Fruit fly (Drosophila melanogaster): ENCODE data around the gene CG43084.

- TF ChIP-seq CG15710 (tag; optimal IDR thresholded peaks at IDR 0.05) (no peak), rn (GFP tag; IDR thresholded peaks at IDR 0.05) (no peak), CG13204 (GFP tag; optimal IDR thresholded peaks at IDR 0.05) (no peak), CG14655 (GFP tag; optimal IDR thresholded peaks at IDR 0.05) (no peak), Ets98B (GFP tag; IDR thresholded peaks at IDR 0.05) (no peak), CG9948 (tag; optimal IDR thresholded peaks at IDR 0.05) (no peak), D1 (tag; optimal IDR thresholded peaks at IDR 0.05) (no peak), gl (tag; optimal IDR thresholded peaks at IDR 0.05) (no peak), EcR (GFP tag; optimal IDR thresholded peaks at IDR 0.05) (no peak), Snoo (tag; optimal IDR thresholded peaks at IDR 0.05) (no peak), Pif1A (GFP tag; optimal IDR thresholded peaks at IDR 0.05) (no peak), CG4496 (GFP tag; IDR thresholded peaks at IDR 0.05) (no peak), fd96Ca (GFP tag; IDR thresholded peaks at IDR 0.05) (no peak)
These were observed 4.5 kb upstream of the CG43084 start for dm6 chr3L:15646182-15646581.

Measured in whole organism, pupa.